Worm (Caenorhabditis elegans): ENCODE data around the gene F02D10.3.
A peak's percentile ranks its signal among the peaks of the same experiment; 100 is the strongest.

The F02D10.3 gene

ce11 chrX:13477356-13477755, 14.9 kb upstream of the F02D10.3 start, which contains the start of gene efn-3:
efn-3 (minus strand) TSS chrX:13477456.
- no peak for TF ChIP-seq lim-7 (GFP tag; IDR thresholded peaks at IDR 0.05)
- TF ChIP-seq ceh-20 (GFP tag; IDR thresholded peaks at IDR 0.05), result no peak
- TF ChIP-seq ceh-28 (tag; optimal IDR thresholded peaks at IDR 0.05), result no peak
- TF ChIP-seq unc-39 (tag; optimal IDR thresholded peaks at IDR 0.05), result no peak
- no peak for TF ChIP-seq Y105C5A.15 (GFP tag; IDR thresholded peaks at IDR 0.05)
- no peak for TF ChIP-seq zip-2 (tag; optimal IDR thresholded peaks at IDR 0.05)
- no peak for TF ChIP-seq ces-1 (GFP tag; optimal IDR thresholded peaks at IDR 0.05)
- no peak for TF ChIP-seq ceh-44 (GFP tag; IDR thresholded peaks at IDR 0.05)
- TF ChIP-seq daf-19 (GFP tag; conservative IDR thresholded peaks at IDR 0.05), result no peak
- no peak for TF ChIP-seq hif-1 (tag; optimal IDR thresholded peaks at IDR 0.05)
- no peak for TF ChIP-seq nhr-41 (GFP tag; IDR thresholded peaks at IDR 0.05)
- TF ChIP-seq fos-1 (tag; optimal IDR thresholded peaks at IDR 0.05), result no peak
- no peak for TF ChIP-seq attf-4 (tag; optimal IDR thresholded peaks at IDR 0.05)
- no peak for TF ChIP-seq ctbp-1 (GFP tag; IDR thresholded peaks at IDR 0.05)
- no peak for TF ChIP-seq arid-1 (GFP tag; conservative IDR thresholded peaks at IDR 0.05)
- TF ChIP-seq F10B5.3 (tag; optimal IDR thresholded peaks at IDR 0.05), result no peak
- TF ChIP-seq ZK546.5 (tag; optimal IDR thresholded peaks at IDR 0.05), result no peak

ce11 chrX:13471855-13472254, 9.4 kb upstream of the F02D10.3 start, which contains the start of gene tre-4:
tre-4 (plus strand) TSS chrX:13472155.
- TF ChIP-seq set-16 (GFP tag; IDR thresholded peaks at IDR 0.05), result no peak
- no peak for TF ChIP-seq daf-19 (GFP tag; conservative IDR thresholded peaks at IDR 0.05)

DNA sequence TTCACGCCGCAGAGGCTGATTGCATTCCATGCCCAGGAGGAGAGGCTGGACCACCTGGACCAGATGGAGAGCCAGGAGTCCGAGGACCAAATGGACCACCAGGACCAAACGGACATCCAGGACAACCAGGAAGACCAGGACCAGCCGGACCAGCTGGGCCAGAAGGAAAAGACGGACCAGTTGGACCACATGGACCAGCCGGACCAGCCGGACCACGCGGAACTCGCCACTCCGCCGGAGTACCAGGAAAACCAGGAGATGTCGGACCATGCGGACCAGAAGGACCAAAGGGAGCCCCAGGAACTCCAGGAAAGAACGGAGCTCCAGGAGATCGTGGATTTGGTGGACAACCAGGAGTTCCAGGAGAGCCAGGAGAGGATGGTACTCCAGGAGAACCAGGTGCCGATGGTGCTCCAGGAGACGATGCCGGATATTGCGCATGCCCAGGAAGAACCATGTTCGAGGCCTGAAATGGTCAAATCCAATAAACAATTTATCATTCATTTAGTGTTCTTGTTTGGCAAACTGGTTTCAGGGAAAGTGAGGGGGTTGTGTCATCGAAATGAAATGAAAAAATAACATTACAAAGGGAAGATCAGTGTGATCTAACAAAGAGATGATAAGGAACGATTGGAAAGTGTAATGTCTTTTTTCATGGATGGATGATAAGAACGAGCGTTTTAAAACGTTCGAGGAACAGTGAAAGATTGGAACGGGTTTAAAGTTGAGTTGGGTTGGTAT, 7.7 kb upstream of the F02D10.3 start:
- TF ChIP-seq egl-27 (tag; optimal IDR thresholded peaks at IDR 0.05), result no peak
- 0 out of 2 replicates have a peak, but pooled peaks have one; percentile 9 for TF ChIP-seq php-3 (GFP tag; IDR thresholded peaks at IDR 0.05)
- TF ChIP-seq ztf-7 (tag; optimal IDR thresholded peaks at IDR 0.05), result no peak
- peak; percentile 18 for TF ChIP-seq jun-1 (tag; optimal IDR thresholded peaks at IDR 0.05)
- TF ChIP-seq F49E8.2 (tag; optimal IDR thresholded peaks at IDR 0.05; ENCODE audit: borderline replicate concordance), result no peak
- peak; percentile 11; the same call in 1 of the 2 replicates for TF ChIP-seq dmd-6 (GFP tag; IDR thresholded peaks at IDR 0.05)
- TF ChIP-seq zag-1 (tag; optimal IDR thresholded peaks at IDR 0.05), result no peak
- peak in 1 of 2 experiments; percentile 46 for TF ChIP-seq unc-62 (GFP tag; optimal IDR thresholded peaks at IDR 0.05 in 1 of 2)
- TF ChIP-seq unc-62 (tag; optimal IDR thresholded peaks at IDR 0.05), result no peak
- TF ChIP-seq set-16 (GFP tag; IDR thresholded peaks at IDR 0.05), result peak; percentile 96
- peak; percentile 15 for TF ChIP-seq hlh-11 (tag; optimal IDR thresholded peaks at IDR 0.05)
- peak; percentile 42 for TF ChIP-seq nhr-28 (tag; optimal IDR thresholded peaks at IDR 0.05)
- no peak for TF ChIP-seq hlh-30 (tag; optimal IDR thresholded peaks at IDR 0.05; ENCODE audit: insufficient read depth)
- TF ChIP-seq madf-5 (GFP tag; IDR thresholded peaks at IDR 0.05), result 0 out of 4 replicates have a peak, but pooled peaks of 1 of the 2 experiments have one; percentile 43

DNA sequence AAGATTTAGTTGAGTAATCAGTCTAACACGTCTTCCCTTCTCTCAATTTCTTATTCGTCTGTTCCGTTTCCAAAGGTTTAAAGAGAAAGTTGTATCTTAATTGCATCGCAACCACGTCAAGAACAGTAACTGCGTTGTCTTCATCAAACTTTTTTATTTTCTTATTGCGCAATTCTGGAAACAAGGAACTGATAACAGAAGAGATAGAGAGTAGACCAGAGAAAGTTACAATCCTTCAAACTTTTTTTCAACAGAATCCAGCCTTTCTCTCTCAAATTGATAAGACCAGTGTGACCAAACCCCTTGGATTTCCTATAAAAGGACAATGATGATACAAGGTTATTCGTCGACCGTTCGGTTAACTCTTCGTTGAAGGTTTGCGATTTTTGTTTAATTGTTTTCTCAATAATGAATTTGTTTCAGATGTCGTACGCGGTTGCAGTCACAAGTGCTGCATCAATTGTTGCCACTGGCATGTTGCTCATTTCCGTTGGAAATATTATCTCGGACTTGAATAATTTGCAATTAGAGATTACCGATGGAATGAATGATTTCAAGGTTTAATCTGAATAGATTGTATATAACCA, 6.7 kb upstream of the F02D10.3 start, which contains the start of gene col-184:
Gene col-184, plus strand, starts transcription at position 409 of the 587 bp plus-strand sequence.
- TF ChIP-seq aha-1 (tag) (no peak), nhr-48 (tag; optimal IDR thresholded peaks at IDR 0.05) (no peak), ces-1 (GFP tag; optimal IDR thresholded peaks at IDR 0.05) (no peak), sdz-12 (GFP tag; optimal IDR thresholded peaks at IDR 0.05) (no peak), lir-3 (tag; optimal IDR thresholded peaks at IDR 0.05) (no peak), ZK546.5 (tag; optimal IDR thresholded peaks at IDR 0.05) (no peak), madf-9 (GFP tag; conservative IDR thresholded peaks at IDR 0.05) (no peak), dmd-8 (GFP tag; IDR thresholded peaks at IDR 0.05) (no peak), zag-1 (tag; optimal IDR thresholded peaks at IDR 0.05) (no peak), nhr-11 (tag; optimal IDR thresholded peaks at IDR 0.05) (no peak), Y5F2A.4 (GFP tag; optimal IDR thresholded peaks at IDR 0.05) (no peak), nhr-76 (tag; optimal IDR thresholded peaks at IDR 0.05) (no peak), T20F7.1 (GFP tag; optimal IDR thresholded peaks at IDR 0.05) (no peak), nhr-28 (tag; optimal IDR thresholded peaks at IDR 0.05) (peak; percentile 37), Y48G9A.11 (GFP tag; IDR thresholded peaks at IDR 0.05) (no peak), ztf-7 (tag; optimal IDR thresholded peaks at IDR 0.05) (no peak), php-3 (GFP tag; IDR thresholded peaks at IDR 0.05) (no peak), hif-1 (tag; optimal IDR thresholded peaks at IDR 0.05) (no peak), unc-62 (GFP tag; optimal IDR thresholded peaks at IDR 0.05 in 1 of 2) (peak in 1 of 2 experiments; percentile 94), unc-62 (tag; optimal IDR thresholded peaks at IDR 0.05) (no peak), dmd-6 (GFP tag; IDR thresholded peaks at IDR 0.05) (peak; percentile 28; the same call in 1 of the 2 replicates), ZK337.2 (GFP tag; IDR thresholded peaks at IDR 0.05) (no peak), nhr-102 (tag; optimal IDR thresholded peaks at IDR 0.05) (no peak)
